Fruit fly (Drosophila melanogaster): ENCODE results near the gene CG11983.

Gene CG11983

dm6 chr3R:8960329-8960728 lies 47.8 kb upstream of the CG11983 start (continued):
- TF ChIP-seq CG3281 (GFP tag; optimal IDR thresholded peaks at IDR 0.05) (no peak), CG3407 (GFP tag; optimal IDR thresholded peaks at IDR 0.05) (peak; percentile 39), knrl (GFP tag; IDR thresholded peaks at IDR 0.05; ENCODE audit: partially characterized antibody) (no peak), fd64A (GFP tag; optimal IDR thresholded peaks at IDR 0.05) (no peak), exex (tag; optimal IDR thresholded peaks at IDR 0.05) (no peak), MBD-R2 (GFP tag; IDR thresholded peaks at IDR 0.05) (no peak), da (GFP tag; optimal IDR thresholded peaks at IDR 0.05) (no peak), Xrp1 (GFP tag; IDR thresholded peaks at IDR 0.05) (peak; percentile 62; the same call in 1 of the 2 replicates), gcm2 (GFP tag; optimal IDR thresholded peaks at IDR 0.05) (no peak), CG11695 (GFP tag; IDR thresholded peaks at IDR 0.05) (0 out of 3 replicates have a peak, but pooled peaks have one; percentile 60), CG11723 (GFP tag; optimal IDR thresholded peaks at IDR 0.05) (peak; percentile 28), vnd (GFP tag; IDR thresholded peaks at IDR 0.05; ENCODE audit: partially characterized antibody) (no peak), run (tag; optimal IDR thresholded peaks at IDR 0.05) (peak; percentile 47), CG10979 (tag; optimal IDR thresholded peaks at IDR 0.05) (peak; percentile 63), Oli (tag; optimal IDR thresholded peaks at IDR 0.05) (peak; percentile 76), tap (tag; optimal IDR thresholded peaks at IDR 0.05) (peak; percentile 70), ssp (GFP tag; IDR thresholded peaks at IDR 0.05) (no peak), zfh1 (GFP tag; IDR thresholded peaks at IDR 0.05) (0 out of 3 replicates have a peak, but pooled peaks have one; percentile 28), Xbp1 (GFP tag; optimal IDR thresholded peaks at IDR 0.05) (peak; percentile 62), CG30020 (tag; optimal IDR thresholded peaks at IDR 0.05) (no peak), Nf-YA (GFP tag; IDR thresholded peaks at IDR 0.05) (peak; percentile 31; the same call in 1 of the 2 replicates), CG18011 (GFP tag; optimal IDR thresholded peaks at IDR 0.05) (no peak), CG1602 (GFP tag; optimal IDR thresholded peaks at IDR 0.05) (peak; percentile 24), CG2678 (tag; optimal IDR thresholded peaks at IDR 0.05) (peak; percentile 77), pho (GFP tag; optimal IDR thresholded peaks at IDR 0.05) (no peak), sc (optimal IDR thresholded peaks at IDR 0.05) (no peak), sc (GFP tag; optimal IDR thresholded peaks at IDR 0.05) (peak; percentile 29), gfzf (GFP tag; optimal IDR thresholded peaks at IDR 0.05) (no peak), ind (GFP tag; optimal IDR thresholded peaks at IDR 0.05) (peak; percentile 55), stc (GFP tag; IDR thresholded peaks at IDR 0.05) (peak; percentile 65; the same call in 1 of the 2 replicates), pros (GFP tag; optimal IDR thresholded peaks at IDR 0.05) (no peak), CG13287 (GFP tag; IDR thresholded peaks at IDR 0.05; ENCODE audit: partially characterized antibody) (no peak), CG6272 (GFP tag; IDR thresholded peaks at IDR 0.05) (no peak), Pdp1 (GFP tag; optimal IDR thresholded peaks at IDR 0.05) (no peak), BEAF-32 (GFP tag; optimal IDR thresholded peaks at IDR 0.05) (no peak), CG13123 (GFP tag; optimal IDR thresholded peaks at IDR 0.05) (peak; percentile 8), CG10959 (GFP tag; IDR thresholded peaks at IDR 0.05) (no peak), CG17385 (GFP tag; optimal IDR thresholded peaks at IDR 0.05) (peak; percentile 54), CG14965 (GFP tag; optimal IDR thresholded peaks at IDR 0.05; ENCODE audit: borderline replicate concordance) (no peak), btn (GFP tag; optimal IDR thresholded peaks at IDR 0.05) (no peak), crp (GFP tag; optimal IDR thresholded peaks at IDR 0.05) (no peak), maf-S (GFP tag; optimal IDR thresholded peaks at IDR 0.05) (no peak), CG15479 (GFP tag; optimal IDR thresholded peaks at IDR 0.05) (no peak), Hmr (GFP tag; optimal IDR thresholded peaks at IDR 0.05) (peak; percentile 3), grn (GFP tag; optimal IDR thresholded peaks at IDR 0.05) (no peak), CG43689 (GFP tag; IDR thresholded peaks at IDR 0.05) (no peak), pb (GFP tag; optimal IDR thresholded peaks at IDR 0.05) (no peak), tgo (GFP tag; IDR thresholded peaks at IDR 0.05) (peak; percentile 73; the same call in 2 of the 3 replicates), CkIIα-i1 (GFP tag; IDR thresholded peaks at IDR 0.05) (no peak), Ssrp (tag; optimal IDR thresholded peaks at IDR 0.05) (peak; percentile 77), NK7.1 (GFP tag; optimal IDR thresholded peaks at IDR 0.05) (no peak)

Data from whole organism, embryonic.